Worm (Caenorhabditis elegans): ENCODE data around the gene srw-83.

- TF ChIP-seq madf-10 (tag; optimal IDR thresholded peaks at IDR 0.05) (no peak), hlh-12 (tag; optimal IDR thresholded peaks at IDR 0.05) (no peak), chd-7 (tag; optimal IDR thresholded peaks at IDR 0.05) (no peak), tbp1 (GFP tag; optimal IDR thresholded peaks at IDR 0.05) (no peak), somi-1 (GFP tag; optimal IDR thresholded peaks at IDR 0.05) (no peak)
Observed at ce11 chrV:18434961-18435360, 8.6 kb downstream of the srw-83 start, which contains the start of gene ZK262.20.
